Worm (Caenorhabditis elegans): ENCODE measurements around the gene Y38H6C.21.

- TF ChIP-seq rcor-1 (GFP tag; IDR thresholded peaks at IDR 0.05), result no peak
- TF ChIP-seq nhr-120 (GFP tag; IDR thresholded peaks at IDR 0.05), result no peak
- no peak for TF ChIP-seq ceh-79 (tag; optimal IDR thresholded peaks at IDR 0.05)
- no peak for TF ChIP-seq ZK185.1 (tag; optimal IDR thresholded peaks at IDR 0.05; ENCODE audit: poor library complexity, severe bottlenecking)
- no peak for TF ChIP-seq F33H1.4 (GFP tag; IDR thresholded peaks at IDR 0.05)
- no peak for TF ChIP-seq unc-130 (GFP tag; optimal IDR thresholded peaks at IDR 0.05)
- TF ChIP-seq tlf-1 (GFP tag; optimal IDR thresholded peaks at IDR 0.05), result no peak
- no peak for TF ChIP-seq let-526 (GFP tag; IDR thresholded peaks at IDR 0.05)
- TF ChIP-seq ama-1 (optimal IDR thresholded peaks at IDR 0.05), result no peak
- no peak for TF ChIP-seq ama-1 (GFP tag; optimal IDR thresholded peaks at IDR 0.05)
- TF ChIP-seq F52B5.7 (tag; optimal IDR thresholded peaks at IDR 0.05), result no peak
- TF ChIP-seq Y53F4B.3 (GFP tag; IDR thresholded peaks at IDR 0.05), result no peak
- TF ChIP-seq sea-2 (GFP tag; IDR thresholded peaks at IDR 0.05), result no peak
- TF ChIP-seq snpc-1.1 (tag; optimal IDR thresholded peaks at IDR 0.05; ENCODE audit: insufficient read depth), result no peak
These were observed 47.9 kb upstream of the Y38H6C.21 start, which contains the start of gene ttr-11 for ce11 chrV:20603014-20603413.
